Worm (Caenorhabditis elegans): ENCODE measurements around the gene C06H5.14.
A peak's percentile ranks its signal among the peaks of the same experiment; 100 is the strongest.

Gene C06H5.14

DNA sequence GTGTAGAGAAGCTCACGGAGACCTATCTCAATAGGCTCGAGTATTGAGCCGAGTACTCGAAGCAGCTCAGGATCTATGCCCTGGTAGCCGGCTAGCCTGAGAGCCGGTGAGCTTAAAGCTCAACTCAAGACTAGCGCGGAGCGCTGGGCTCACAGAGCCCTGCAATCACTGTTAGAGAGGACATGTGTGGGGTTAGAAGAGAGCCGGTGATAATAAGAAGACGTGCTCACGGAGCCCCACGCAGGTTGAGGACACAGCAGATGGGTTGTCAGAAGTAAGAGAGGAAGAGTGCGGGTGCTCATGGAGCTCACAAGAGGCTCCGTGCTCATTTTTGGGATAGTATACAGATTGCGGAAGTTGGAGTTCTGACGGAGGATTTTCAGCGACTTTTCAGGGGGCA lies 48.4 kb downstream of the C06H5.14 start:
- TF ChIP-seq ztf-1 (GFP tag; conservative IDR thresholded peaks at IDR 0.05) (0 out of 2 replicates have a peak, but pooled peaks have one; percentile 59), blmp-1 (tag; optimal IDR thresholded peaks at IDR 0.05; ENCODE audit: insufficient read depth) (no peak)

Data from whole organism, L2 larva.